Worm (Caenorhabditis elegans): ENCODE data around the gene srh-217.

The srh-217 gene

DNA sequence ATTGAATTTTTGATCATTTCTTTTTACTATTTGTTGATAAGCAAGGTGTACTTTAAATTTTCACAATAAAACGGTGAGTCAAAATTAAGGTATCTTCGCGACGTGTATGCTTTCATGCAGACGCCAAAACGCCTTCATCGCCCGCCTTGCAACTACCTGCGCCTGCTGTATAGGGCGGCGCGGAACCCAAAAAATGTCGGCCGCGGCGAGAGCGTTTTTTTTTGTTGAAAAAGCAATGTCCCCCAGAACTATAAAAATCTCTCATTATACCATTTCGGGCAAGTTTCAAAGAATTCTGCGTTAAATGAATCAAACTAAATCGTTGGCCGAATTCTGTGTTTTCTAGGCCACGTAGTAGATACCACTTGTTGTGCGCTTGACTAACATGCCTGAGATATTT, 51.6 kb downstream of the srh-217 start:
- TF ChIP-seq pha-4 (tag; optimal IDR thresholded peaks at IDR 0.05) (no peak), nhr-237 (tag; optimal IDR thresholded peaks at IDR 0.05) (no peak), sptf-1 (tag; optimal IDR thresholded peaks at IDR 0.05) (no peak), bed-3 (GFP tag; optimal IDR thresholded peaks at IDR 0.05) (no peak), ces-1 (GFP tag; optimal IDR thresholded peaks at IDR 0.05) (no peak), ceh-39 (tag; optimal IDR thresholded peaks at IDR 0.05) (no peak), cnd-1 (tag; optimal IDR thresholded peaks at IDR 0.05) (no peak), mab-5 (tag; optimal IDR thresholded peaks at IDR 0.05) (no peak), mep-1 (tag; optimal IDR thresholded peaks at IDR 0.05) (no peak), nhr-28 (tag; optimal IDR thresholded peaks at IDR 0.05) (no peak)

Data from whole organism, mixed stage, embryonic.